Fruit fly (Drosophila melanogaster) S2 (cell line): ENCODE measurements around the gene RpS14a.

Experiments
- CG8478 ChIP-seq: fragments of >200 bp; optimal IDR thresholded peaks from 2 replicates; lab custom pipeline; 2018
- CTCF ChIP-seq, 2 experiments: fragments of >200 bp; optimal IDR thresholded peaks; 2 replicates each; lab custom pipeline; 2018

dm6 chrX:7938482-7938804 is 4.9 kb downstream of the RpS14a start:
- no peak for TF ChIP-seq CTCF (optimal IDR thresholded peaks at IDR 0.05; lab: Kevin White, UChicago)
- no peak for TF ChIP-seq CG8478 (lab: Kevin White, UChicago)
